Worm (Caenorhabditis elegans) whole organism, L1 larva: Measurements from ENCODE around the gene srab-21.

Source experiments
- ceh-82 ChIP-seq, 3 experiments: fragments of 150-350 bp in 1 of 3; sonication (generic microtip) in 2 of 3; optimal IDR thresholded peaks; 2 replicates each; lab custom pipeline; 2014 to 2017; ENCODE audit warnings: missing biosample characterization in 3 of 3, missing genetic modification characterization in 3 of 3
- egl-27 ChIP-seq, 2 experiments: fragments of 150-350 bp in 1 of 2; sonication (generic microtip); optimal IDR thresholded peaks; 3 replicates each; lab custom pipeline; 2017 to 2018; ENCODE audit warnings: missing biosample characterization in 2 of 2, missing genetic modification characterization in 2 of 2, missing genetic modification reagents in 2 of 2
- lin-39 ChIP-seq: fragments of 150-350 bp; optimal IDR thresholded peaks from 2 replicates; lab custom pipeline; 2014; ENCODE audit warnings: missing biosample characterization, missing genetic modification reagents, missing genetic modification characterization
- nhr-11 ChIP-seq: fragments of 150-350 bp; optimal IDR thresholded peaks from 2 replicates; lab custom pipeline; 2014; ENCODE audit warnings: missing biosample characterization, missing genetic modification characterization
- swsn-7 ChIP-seq: sonication (generic microtip); optimal IDR thresholded peaks from 2 replicates; lab custom pipeline; 2016; ENCODE audit warnings: missing genetic modification characterization, missing compliant biosample characterization

ce11 chrV:3450351-3450750 lies 26.1 kb upstream of the srab-21 start:
- TF ChIP-seq nhr-11 (tag; lab: Kevin White, UChicago): no peak
- TF ChIP-seq ceh-82 (tag; optimal IDR thresholded peaks at IDR 0.05; lab: Kevin White, UChicago): no peak
- TF ChIP-seq egl-27 (tag; optimal IDR thresholded peaks at IDR 0.05; lab: Kevin White, UChicago): no peak
- no peak for TF ChIP-seq lin-39
- no peak for TF ChIP-seq swsn-7 (tag; lab: Kevin White, UChicago)
